Comparison of ENCODE assay signal across 3 worm cellular contexts in the genomic region with DNA sequence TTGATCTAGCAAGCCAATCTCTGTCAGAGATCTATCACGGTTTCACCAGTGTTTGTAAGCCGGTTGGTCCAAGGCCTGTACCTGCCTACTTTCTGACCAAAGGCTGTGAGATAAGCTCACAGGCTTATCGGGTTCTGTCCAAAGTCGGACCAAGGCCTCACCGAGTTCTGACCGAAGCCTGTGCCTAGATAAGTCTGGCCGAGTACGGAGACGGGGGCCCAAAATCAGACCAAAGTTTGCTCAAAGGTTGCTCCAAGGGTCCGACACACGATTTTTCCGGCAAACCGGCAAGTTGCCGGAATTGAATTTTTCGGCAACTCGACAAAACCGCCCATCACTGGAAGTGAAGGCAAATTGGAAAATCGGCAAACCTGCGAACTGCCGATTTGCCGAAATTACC.
TF ChIP-seq lines count a peak whose summit lies in the region.

No protein-coding gene starts in this region.

TF ChIP-seq in whole organism, L4 larva, 104 proteins besides CTCF, POLR2A, EP300 and RAD21:
- TF ChIP-seq set-16 (GFP tag; IDR thresholded peaks at IDR 0.05; lab: Robert Waterston, UW) (0 out of 2 replicates have a peak, but pooled peaks have one; percentile 21), nhr-10 (tag; optimal IDR thresholded peaks at IDR 0.05; lab: Kevin White, UChicago) (no peak), lin-29 (GFP tag; IDR thresholded peaks at IDR 0.05; lab: Robert Waterston, UW) (no peak), nhr-41 (GFP tag; IDR thresholded peaks at IDR 0.05; lab: Robert Waterston, UW) (no peak), saeg-2 (GFP tag; IDR thresholded peaks at IDR 0.05; lab: Robert Waterston, UW) (no peak), hmg-1.1 (GFP tag; IDR thresholded peaks at IDR 0.05; lab: Robert Waterston, UW) (no peak), ceh-20 (GFP tag; IDR thresholded peaks at IDR 0.05; lab: Robert Waterston, UW) (no peak)

TF ChIP-seq in whole organism, midembryonic, 9 proteins besides CTCF, POLR2A, EP300 and RAD21:
- TF ChIP-seq ztf-23 (GFP tag; IDR thresholded peaks at IDR 0.05; lab: Robert Waterston, UW) = peak; percentile 47; the same call in 1 of the 2 replicates
- no peak for TF ChIP-seq T22C8.4 (GFP tag; IDR thresholded peaks at IDR 0.05; lab: Robert Waterston, UW)
- TF ChIP-seq ref-1 (GFP tag; conservative IDR thresholded peaks at IDR 0.05; lab: Robert Waterston, UW) = no peak

TF ChIP-seq in whole organism, young adult, 124 proteins besides CTCF, POLR2A, EP300 and RAD21:
- TF ChIP-seq F37B4.10 (GFP tag; IDR thresholded peaks at IDR 0.05; lab: Robert Waterston, UW) (no peak), Y53F4B.3 (GFP tag; IDR thresholded peaks at IDR 0.05; lab: Robert Waterston, UW) (no peak), pha-4 (tag; optimal IDR thresholded peaks at IDR 0.05; lab: Kevin White, UChicago) (no peak), zfh-2 (GFP tag; conservative IDR thresholded peaks at IDR 0.05; lab: Robert Waterston, UW) (peak; percentile 62; the same call in 1 of the 2 replicates), F10E7.11 (tag; optimal IDR thresholded peaks at IDR 0.05; lab: Kevin White, UChicago) (no peak)
